Fruit fly (Drosophila melanogaster): ENCODE results near the gene CG10077.

The CG10077 gene

dm6 chr3L:6919213-6919612 is 36.5 kb downstream of the CG10077 start:
- TF ChIP-seq woc (GFP tag; optimal IDR thresholded peaks at IDR 0.05) (no peak), Dif (GFP tag; optimal IDR thresholded peaks at IDR 0.05; ENCODE audit: partially characterized antibody) (no peak), brk (GFP tag; optimal IDR thresholded peaks at IDR 0.05) (no peak), N (GFP tag; optimal IDR thresholded peaks at IDR 0.05) (no peak), Rel (GFP tag; optimal IDR thresholded peaks at IDR 0.05) (no peak), Rel (tag; optimal IDR thresholded peaks at IDR 0.05) (no peak), dsf (GFP tag; optimal IDR thresholded peaks at IDR 0.05; ENCODE audit: borderline replicate concordance) (no peak), Hr78 (GFP tag; optimal IDR thresholded peaks at IDR 0.05) (no peak), usp (GFP tag; optimal IDR thresholded peaks at IDR 0.05) (no peak), rgr (GFP tag; optimal IDR thresholded peaks at IDR 0.05) (no peak), sv (GFP tag; optimal IDR thresholded peaks at IDR 0.05) (no peak)

dm6 chr3L:6914776-6915175 is 40.9 kb downstream of the CG10077 start, which contains the start of gene Prat2:
Gene Prat2 (minus strand): TSS chr3L:6914876.
- TF ChIP-seq CrebA (GFP tag; optimal IDR thresholded peaks at IDR 0.05; ENCODE audit: borderline replicate concordance) = no peak
- no peak for TF ChIP-seq Rel (GFP tag; optimal IDR thresholded peaks at IDR 0.05)
- TF ChIP-seq Rel (tag; optimal IDR thresholded peaks at IDR 0.05) = peak; percentile 67

- TF ChIP-seq brk (GFP tag; optimal IDR thresholded peaks at IDR 0.05) (no peak), sv (GFP tag; optimal IDR thresholded peaks at IDR 0.05) (no peak), Myc (optimal IDR thresholded peaks at IDR 0.05) (no peak), psq (GFP tag; optimal IDR thresholded peaks at IDR 0.05) (no peak), tai (GFP tag; optimal IDR thresholded peaks at IDR 0.05) (no peak), Jra (GFP tag; optimal IDR thresholded peaks at IDR 0.05) (no peak)
Measured at dm6 chr3L:6913823-6914222, 41.9 kb downstream of the CG10077 start.

- TF ChIP-seq pan (optimal IDR thresholded peaks at IDR 0.05) = no peak
- no peak for TF ChIP-seq Abd-B (GFP tag; optimal IDR thresholded peaks at IDR 0.05)
- no peak for TF ChIP-seq Hnf4 (GFP tag; optimal IDR thresholded peaks at IDR 0.05)
- TF ChIP-seq dsf (GFP tag; optimal IDR thresholded peaks at IDR 0.05; ENCODE audit: borderline replicate concordance) = no peak
- no peak for TF ChIP-seq dl (GFP tag; optimal IDR thresholded peaks at IDR 0.05; ENCODE audit: insufficient read depth in 1 of 2, partially characterized antibody in 2 of 2)
- TF ChIP-seq Dfd (GFP tag; optimal IDR thresholded peaks at IDR 0.05) = no peak
- TF ChIP-seq Mio (GFP tag; optimal IDR thresholded peaks at IDR 0.05) = no peak
- TF ChIP-seq Sp1 (GFP tag; optimal IDR thresholded peaks at IDR 0.05) = no peak
- TF ChIP-seq Hr83 (GFP tag; optimal IDR thresholded peaks at IDR 0.05; ENCODE audit: poor library complexity, severe bottlenecking) = no peak
- TF ChIP-seq sv (GFP tag; optimal IDR thresholded peaks at IDR 0.05) = no peak
- no peak for TF ChIP-seq Rel (GFP tag; optimal IDR thresholded peaks at IDR 0.05)
- no peak for TF ChIP-seq Rel (tag; optimal IDR thresholded peaks at IDR 0.05)
- no peak for TF ChIP-seq CrebA (GFP tag; optimal IDR thresholded peaks at IDR 0.05; ENCODE audit: borderline replicate concordance)
- no peak for TF ChIP-seq brk (GFP tag; optimal IDR thresholded peaks at IDR 0.05)
- no peak for TF ChIP-seq Myc (optimal IDR thresholded peaks at IDR 0.05)
Measured at dm6 chr3L:6911219-6911618, 44.5 kb downstream of the CG10077 start.

- TF ChIP-seq dsf (GFP tag; optimal IDR thresholded peaks at IDR 0.05; ENCODE audit: borderline replicate concordance) (no peak), Jra (GFP tag; optimal IDR thresholded peaks at IDR 0.05) (no peak), Vsx2 (GFP tag; optimal IDR thresholded peaks at IDR 0.05; ENCODE audit: partially characterized antibody) (no peak), GATAd (GFP tag; optimal IDR thresholded peaks at IDR 0.05) (no peak), fru (GFP tag; optimal IDR thresholded peaks at IDR 0.05) (no peak), N (GFP tag; optimal IDR thresholded peaks at IDR 0.05) (no peak), Dif (GFP tag; optimal IDR thresholded peaks at IDR 0.05; ENCODE audit: partially characterized antibody) (no peak), Abd-B (GFP tag; optimal IDR thresholded peaks at IDR 0.05) (no peak), sage (GFP tag; optimal IDR thresholded peaks at IDR 0.05) (no peak), Mio (GFP tag; optimal IDR thresholded peaks at IDR 0.05) (no peak), brk (GFP tag; optimal IDR thresholded peaks at IDR 0.05) (no peak), HLH106 (tag; optimal IDR thresholded peaks at IDR 0.05) (no peak), Dfd (GFP tag; optimal IDR thresholded peaks at IDR 0.05) (no peak), foxo (GFP tag; optimal IDR thresholded peaks at IDR 0.05) (no peak), CrebA (GFP tag; optimal IDR thresholded peaks at IDR 0.05; ENCODE audit: borderline replicate concordance) (no peak), woc (GFP tag; optimal IDR thresholded peaks at IDR 0.05) (no peak), Myc (optimal IDR thresholded peaks at IDR 0.05) (no peak), h (GFP tag; optimal IDR thresholded peaks at IDR 0.05) (no peak), Hr78 (GFP tag; optimal IDR thresholded peaks at IDR 0.05) (no peak)
Measured at dm6 chr3L:6906758-6907157, 48.9 kb downstream of the CG10077 start.

Data from whole organism, wandering third instar larva.